Fruit fly (Drosophila melanogaster): ENCODE results near the gene BobA.
A peak's percentile ranks its signal among the peaks of the same experiment; 100 is the strongest.

dm6 chr3L:14971893-14972624 lies 26.1 kb upstream of the BobA start:
- TF ChIP-seq CG11762 (GFP tag; optimal IDR thresholded peaks at IDR 0.05; ENCODE audit: insufficient read depth): no peak
- TF ChIP-seq Ets21C (GFP tag; optimal IDR thresholded peaks at IDR 0.05): no peak
- no peak for TF ChIP-seq salr (GFP tag; optimal IDR thresholded peaks at IDR 0.05)
- peak; percentile 3 for TF ChIP-seq vri (GFP tag; optimal IDR thresholded peaks at IDR 0.05)
- TF ChIP-seq pdm3 (GFP tag; optimal IDR thresholded peaks at IDR 0.05): no peak
